Worm (Caenorhabditis elegans): ENCODE data around the gene alfa-1.

DNA sequence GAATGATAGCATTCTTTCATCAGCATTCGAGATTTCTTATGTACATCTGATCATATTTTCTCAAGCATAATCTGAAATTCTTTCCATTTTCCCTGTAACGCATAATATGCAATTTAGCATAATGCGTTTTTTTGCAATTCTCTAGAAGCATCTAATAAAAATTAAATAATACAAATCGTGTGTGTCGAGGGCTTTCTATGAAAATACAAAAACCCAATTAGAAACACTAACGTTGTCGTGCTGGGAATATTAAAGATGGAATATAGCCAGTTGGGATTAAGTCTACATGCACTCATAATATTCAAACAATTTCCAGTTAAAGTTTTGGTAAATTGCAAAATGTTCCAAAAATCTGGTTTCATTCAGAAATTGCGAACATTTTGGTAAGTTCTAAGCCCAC, 22.3 kb upstream of the alfa-1 start, which contains the start of gene F18A1.1:
- TF ChIP-seq aly-2 (tag; optimal IDR thresholded peaks at IDR 0.05) (no peak), F26F4.8 (GFP tag; conservative IDR thresholded peaks at IDR 0.05) (no peak), zag-1 (tag; optimal IDR thresholded peaks at IDR 0.05) (no peak), mdt-29 (GFP tag; IDR thresholded peaks at IDR 0.05) (no peak)

Data from whole organism, L4 larva.